Fruit fly (Drosophila melanogaster): ENCODE measurements around the gene Acyp2.

DNA sequence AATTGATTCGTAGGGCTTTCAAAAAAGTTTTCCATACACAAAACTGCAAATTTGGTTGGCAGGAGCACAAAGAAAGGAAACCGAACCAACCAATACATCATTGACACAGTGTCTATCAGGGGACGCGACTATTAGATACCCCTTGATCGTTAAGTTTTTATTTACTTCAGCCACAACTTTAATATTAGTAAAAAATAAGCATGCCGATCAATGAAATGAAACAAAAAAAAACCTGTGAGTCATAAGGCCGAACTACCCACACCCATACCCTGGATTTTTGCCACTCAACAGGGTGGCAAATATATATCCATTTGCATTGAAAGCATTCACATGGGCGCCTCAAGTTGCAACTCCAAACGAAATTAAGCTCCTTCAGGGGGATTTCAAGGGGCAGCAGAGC, 23.8 kb downstream of the Acyp2 start:
- no peak for TF ChIP-seq CTCF (optimal IDR thresholded peaks at IDR 0.05)
- TF ChIP-seq CG8478 (optimal IDR thresholded peaks at IDR 0.05), result no peak
